Worm (Caenorhabditis elegans) whole organism, L4/young adult: ENCODE data around the gene tnt-3.

ENCODE experiments used
- W03F9.2 ChIP-seq: fragments of 150-350 bp; optimal IDR thresholded peaks from 2 replicates; lab custom pipeline; 2014; ENCODE audit warnings: missing biosample characterization, missing genetic modification characterization
- dao-5 ChIP-seq: sonication (generic microtip); optimal IDR thresholded peaks from 2 replicates; lab custom pipeline; 2016; ENCODE audit warnings: missing genotype, missing genetic modification characterization, moderate library complexity, missing compliant biosample characterization
- him-1 ChIP-seq: sonication (generic microtip); optimal IDR thresholded peaks from 2 replicates; lab custom pipeline; 2016; ENCODE audit warnings: missing genotype, missing genetic modification reagents, missing genetic modification characterization, missing compliant biosample characterization

Gene tnt-3

DNA sequence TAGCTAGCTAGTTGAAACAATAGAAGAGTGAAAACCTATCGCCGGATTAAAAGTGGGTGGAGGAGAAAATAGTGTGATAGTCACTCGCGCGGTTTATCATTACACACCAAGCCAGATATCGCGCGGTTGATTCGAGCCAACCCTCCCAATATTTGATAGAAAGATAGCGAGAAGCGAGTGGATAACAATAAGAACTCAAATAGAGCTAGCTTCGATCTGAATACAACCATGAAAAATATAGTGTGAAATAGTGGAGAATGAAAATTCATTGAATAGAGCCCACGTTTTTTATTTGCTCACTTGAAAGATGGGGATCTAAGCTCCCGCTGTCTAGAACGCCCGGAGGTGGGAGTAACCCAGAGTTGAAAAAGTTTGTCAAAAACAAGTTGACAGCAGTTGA lies at the start of gene tnt-3:
tnt-3 (minus strand) TSS at position 101 of the 400 bp plus-strand sequence.
- TF ChIP-seq dao-5 (tag; lab: Kevin White, UChicago): no peak
- TF ChIP-seq him-1 (tag; lab: Kevin White, UChicago): no peak
- TF ChIP-seq W03F9.2: no peak

DNA sequence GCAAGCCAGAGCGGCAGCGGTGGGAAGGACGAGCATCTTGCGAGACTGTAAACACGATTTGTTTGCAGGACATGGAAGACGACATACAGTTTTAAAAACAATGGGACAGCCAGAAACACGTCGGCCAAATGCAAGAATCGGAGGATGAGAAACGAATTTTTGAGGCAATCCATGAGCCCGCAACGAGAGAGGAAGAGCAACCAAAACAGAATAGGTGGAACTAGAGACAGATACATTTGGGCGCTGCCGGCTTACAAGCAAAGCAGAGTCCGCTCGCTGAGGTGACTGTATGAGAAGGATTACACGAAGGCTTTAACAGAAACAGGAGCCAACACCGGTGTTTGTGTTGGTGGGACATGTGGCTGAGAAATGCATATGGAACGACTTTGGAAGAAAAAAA lies 49.6 kb upstream of the tnt-3 start:
- TF ChIP-seq W03F9.2: no peak
- no peak for TF ChIP-seq dao-5 (tag; lab: Kevin White, UChicago)
- TF ChIP-seq him-1 (tag; lab: Kevin White, UChicago): no peak

DNA sequence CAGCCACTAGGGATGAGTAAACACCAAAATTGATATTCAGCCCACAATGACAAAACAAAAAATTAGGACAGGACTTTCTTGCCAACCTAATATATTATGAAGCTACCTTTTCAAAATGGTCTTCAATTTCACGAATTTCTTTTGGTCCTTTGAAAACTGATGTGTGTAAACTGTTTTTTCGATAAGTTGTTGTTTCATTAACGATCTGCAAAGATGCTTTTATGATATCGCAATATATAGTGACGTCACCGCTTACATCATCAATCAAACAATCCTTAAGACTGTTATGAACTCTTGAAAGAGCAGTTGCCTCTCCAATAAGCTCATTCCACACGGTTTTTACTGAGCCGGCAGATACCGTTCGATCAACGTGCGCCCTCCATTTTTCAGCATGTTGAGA lies 47.2 kb upstream of the tnt-3 start:
- TF ChIP-seq him-1 (tag; lab: Kevin White, UChicago) (no peak), W03F9.2 (no peak), dao-5 (tag; lab: Kevin White, UChicago) (no peak)

DNA sequence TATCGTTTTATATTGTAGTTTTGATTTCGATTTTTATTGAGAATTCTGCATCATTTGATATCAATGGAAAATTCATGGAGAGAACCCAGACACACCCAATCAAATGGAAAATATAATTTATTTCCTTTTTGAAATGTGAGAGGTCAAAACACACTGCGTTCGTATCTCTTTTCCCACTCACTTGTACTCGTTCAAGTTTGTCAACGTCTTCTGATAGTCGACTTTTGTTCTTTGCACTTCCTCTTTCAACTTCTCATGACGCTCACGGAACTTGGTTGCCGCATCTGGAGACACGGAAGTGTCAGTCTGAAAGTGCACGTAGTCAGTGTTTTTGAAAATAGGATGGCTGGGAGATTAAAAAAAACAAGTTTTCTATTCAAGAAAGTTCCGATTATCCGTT lies 45.4 kb upstream of the tnt-3 start:
- no peak for TF ChIP-seq dao-5 (tag; lab: Kevin White, UChicago)
- no peak for TF ChIP-seq him-1 (tag; lab: Kevin White, UChicago)
- no peak for TF ChIP-seq W03F9.2

DNA sequence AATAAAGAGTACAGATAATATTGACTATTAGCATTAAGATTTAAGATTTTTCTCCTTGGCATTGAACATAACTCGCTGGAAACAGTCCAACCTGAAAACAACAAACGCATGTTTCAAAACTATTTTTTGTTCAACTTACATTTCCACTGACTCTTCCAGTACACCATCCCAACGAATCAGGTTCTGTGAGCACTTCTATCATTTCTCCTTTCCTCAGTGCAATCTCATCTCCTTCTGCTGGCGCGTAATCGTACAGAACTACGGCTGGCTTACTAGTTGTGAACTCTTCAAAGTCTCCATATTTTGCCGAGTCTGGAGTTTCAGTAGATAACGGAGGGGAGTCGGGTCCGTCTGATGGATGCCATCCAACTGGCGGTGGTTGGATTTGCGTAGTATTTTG lies 44.3 kb upstream of the tnt-3 start:
- TF ChIP-seq W03F9.2 (no peak), dao-5 (tag; lab: Kevin White, UChicago) (no peak), him-1 (tag; lab: Kevin White, UChicago) (no peak)

DNA sequence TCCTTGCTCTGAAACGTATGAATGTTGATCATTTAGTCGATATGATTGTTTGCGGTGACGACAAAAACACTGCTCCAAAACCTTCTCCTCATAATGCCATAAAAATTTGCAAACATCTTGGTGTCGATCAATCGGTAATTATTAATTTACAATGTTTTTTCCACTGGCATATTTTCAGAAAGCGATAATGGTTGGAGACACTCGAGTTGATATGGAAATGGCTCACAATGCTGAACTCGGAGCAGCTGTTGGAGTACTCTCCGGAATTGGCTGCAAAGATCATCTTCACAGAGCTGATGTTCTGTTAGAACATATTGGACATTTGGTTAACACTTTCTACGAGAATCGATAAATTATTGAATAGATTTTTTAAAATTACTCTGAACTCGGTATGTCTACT lies 43.6 kb upstream of the tnt-3 start:
- TF ChIP-seq him-1 (tag; lab: Kevin White, UChicago) (no peak), W03F9.2 (no peak), dao-5 (tag; lab: Kevin White, UChicago) (no peak)

DNA sequence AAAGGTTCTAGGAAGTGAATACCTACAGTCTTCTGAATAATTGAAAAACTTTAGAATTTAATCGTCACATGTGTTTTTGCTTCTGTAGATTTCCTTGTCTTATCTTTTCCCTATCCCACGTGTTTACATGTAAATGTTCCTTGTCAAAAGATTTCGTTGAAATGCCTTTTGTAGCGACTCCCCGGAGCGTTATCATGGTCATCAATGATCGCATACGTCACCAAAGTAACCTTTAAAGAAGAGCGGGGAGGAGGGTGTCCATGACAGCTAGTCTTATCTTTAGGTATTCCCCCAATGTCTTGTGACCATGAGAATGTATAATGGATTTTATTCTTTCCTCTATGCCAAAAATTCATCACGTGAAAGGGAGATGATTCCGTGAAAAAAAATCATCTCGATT lies 42.0 kb upstream of the tnt-3 start:
- TF ChIP-seq dao-5 (tag; lab: Kevin White, UChicago): no peak
- no peak for TF ChIP-seq him-1 (tag; lab: Kevin White, UChicago)
- no peak for TF ChIP-seq W03F9.2

DNA sequence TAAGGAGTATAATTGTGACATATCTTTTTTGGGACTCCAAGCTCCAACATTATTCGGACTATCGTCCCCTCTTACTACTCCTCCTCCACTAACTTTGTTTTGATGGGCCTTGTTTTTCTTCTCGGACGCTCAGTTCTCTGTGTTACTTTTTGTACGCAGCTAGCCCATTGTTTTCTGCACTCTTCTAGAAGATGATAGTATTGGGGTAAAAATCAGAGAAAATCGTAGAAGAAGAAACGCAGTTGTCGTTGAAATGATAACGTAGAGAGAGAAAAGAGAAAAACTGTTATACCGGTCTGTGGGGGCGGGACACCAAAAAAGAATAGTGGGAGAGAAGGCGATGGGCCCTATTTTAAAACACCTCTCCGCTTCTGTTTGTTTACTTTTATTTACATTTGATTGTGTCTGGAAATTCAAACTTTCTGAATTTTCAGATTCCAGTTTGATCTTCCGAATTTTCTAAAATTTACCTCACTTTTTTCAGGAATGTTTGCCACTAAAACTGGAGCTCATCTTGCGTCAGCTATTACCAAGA lies 40.7 kb upstream of the tnt-3 start, which contains the start of gene F45E1.4:
F45E1.4 (plus strand) TSS at position 485 of the 535 bp plus-strand sequence.
- TF ChIP-seq W03F9.2 (no peak), dao-5 (tag; lab: Kevin White, UChicago) (no peak), him-1 (tag; lab: Kevin White, UChicago) (no peak)

DNA sequence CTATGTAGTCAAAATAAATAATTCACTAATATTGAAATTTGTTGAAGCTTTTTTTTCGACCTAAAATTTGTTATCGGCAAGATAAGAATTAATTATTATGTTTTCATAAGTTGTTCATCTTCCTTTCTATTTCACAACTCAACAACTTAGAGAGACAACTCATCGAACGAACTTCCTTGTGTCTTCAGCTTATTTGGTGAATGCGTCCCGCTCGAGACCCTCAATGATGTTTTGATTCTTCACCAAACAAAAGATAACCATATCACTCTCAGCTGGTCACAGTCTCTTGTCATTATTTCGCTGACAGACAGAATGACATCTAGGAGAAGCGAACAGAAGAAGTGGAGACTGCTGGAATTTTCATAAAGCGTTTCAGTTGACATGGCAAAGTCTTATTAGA lies 39.8 kb upstream of the tnt-3 start:
- TF ChIP-seq W03F9.2 (no peak), dao-5 (tag; lab: Kevin White, UChicago) (no peak), him-1 (tag; lab: Kevin White, UChicago) (no peak)

DNA sequence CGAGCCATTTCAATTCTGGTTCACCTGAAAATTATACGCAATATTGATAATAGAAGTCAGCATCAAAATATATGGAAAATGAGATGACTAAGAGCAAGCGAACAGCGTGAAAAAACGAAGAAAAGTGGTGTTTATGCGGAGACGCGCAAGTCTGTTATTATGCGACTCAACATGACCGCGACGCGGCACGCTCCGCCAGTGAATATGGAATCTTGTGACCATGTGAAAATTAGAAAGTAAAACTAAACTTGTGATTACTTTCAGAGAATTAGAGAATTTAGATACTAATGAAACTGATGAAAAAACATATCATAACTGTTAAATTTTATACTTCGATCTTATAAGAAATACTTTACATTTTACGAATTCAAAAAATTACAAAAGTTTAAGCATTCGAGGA lies 37.1 kb upstream of the tnt-3 start, which contains the start of gene his-71:
his-71 (minus strand) TSS at position 24 of the 400 bp plus-strand sequence.
- TF ChIP-seq dao-5 (tag; lab: Kevin White, UChicago): no peak
- TF ChIP-seq W03F9.2: no peak
- TF ChIP-seq him-1 (tag; lab: Kevin White, UChicago): no peak

DNA sequence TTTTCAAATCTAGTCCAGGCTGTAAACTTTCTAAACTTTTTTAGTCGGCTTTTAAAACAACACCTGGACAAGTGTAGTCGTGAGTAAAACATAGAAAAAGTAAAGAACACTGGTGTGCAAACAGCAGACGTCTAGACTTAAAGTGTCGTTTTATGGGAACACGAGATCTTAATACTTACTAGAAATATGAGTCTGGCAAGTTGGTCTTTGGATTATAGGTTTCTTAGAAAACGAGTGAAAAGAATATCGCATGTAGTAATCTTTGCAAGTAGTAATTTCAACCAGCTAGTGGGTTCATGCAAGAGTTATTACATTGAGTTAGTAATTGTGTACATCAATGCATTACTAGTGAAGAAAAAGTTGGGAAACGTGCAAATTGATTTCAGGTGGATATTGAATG lies 32.6 kb upstream of the tnt-3 start:
- TF ChIP-seq dao-5 (tag; lab: Kevin White, UChicago) (no peak), him-1 (tag; lab: Kevin White, UChicago) (no peak), W03F9.2 (no peak)

DNA sequence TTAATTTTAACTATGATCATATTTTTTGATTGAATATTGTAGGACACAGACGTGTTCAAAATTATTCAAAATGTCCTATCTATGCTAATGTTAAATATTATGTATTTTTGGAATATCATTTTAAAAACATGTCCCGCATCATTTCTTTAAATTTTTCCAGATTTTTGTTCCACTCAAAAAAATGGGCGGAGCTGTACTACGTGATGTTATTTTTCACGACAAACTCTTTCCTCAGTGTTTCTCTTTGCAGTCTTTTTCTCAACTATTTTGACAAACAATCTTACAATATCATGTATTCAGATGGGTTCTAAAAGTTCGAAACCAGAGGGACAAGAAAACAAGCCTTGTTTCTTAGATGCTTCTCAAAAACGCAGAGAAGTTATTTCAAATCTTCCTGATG lies 31.5 kb upstream of the tnt-3 start, which contains the start of gene F45E1.5:
F45E1.5 (plus strand) TSS at position 301 of the 400 bp plus-strand sequence.
- TF ChIP-seq him-1 (tag; lab: Kevin White, UChicago): no peak
- no peak for TF ChIP-seq dao-5 (tag; lab: Kevin White, UChicago)
- TF ChIP-seq W03F9.2: no peak

DNA sequence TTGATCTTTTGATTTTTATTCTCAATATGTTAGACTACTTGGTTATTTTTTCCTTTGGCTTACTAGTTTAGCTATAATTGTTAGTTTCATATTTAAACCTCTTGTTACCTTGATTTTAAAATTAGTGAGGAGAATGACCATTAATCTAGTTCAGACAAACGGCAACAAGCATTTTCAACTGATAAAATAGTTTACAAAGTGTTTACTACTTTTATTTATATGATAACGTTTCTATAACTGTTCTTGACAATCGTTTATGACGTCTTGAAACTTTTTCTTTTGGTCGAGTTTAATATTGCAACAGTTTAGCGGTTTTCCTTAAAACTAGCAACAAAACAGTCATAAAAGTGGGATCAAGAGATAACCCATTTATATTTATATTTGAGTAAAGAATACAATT lies 30.8 kb upstream of the tnt-3 start:
- no peak for TF ChIP-seq W03F9.2
- no peak for TF ChIP-seq him-1 (tag; lab: Kevin White, UChicago)
- TF ChIP-seq dao-5 (tag; lab: Kevin White, UChicago): no peak

DNA sequence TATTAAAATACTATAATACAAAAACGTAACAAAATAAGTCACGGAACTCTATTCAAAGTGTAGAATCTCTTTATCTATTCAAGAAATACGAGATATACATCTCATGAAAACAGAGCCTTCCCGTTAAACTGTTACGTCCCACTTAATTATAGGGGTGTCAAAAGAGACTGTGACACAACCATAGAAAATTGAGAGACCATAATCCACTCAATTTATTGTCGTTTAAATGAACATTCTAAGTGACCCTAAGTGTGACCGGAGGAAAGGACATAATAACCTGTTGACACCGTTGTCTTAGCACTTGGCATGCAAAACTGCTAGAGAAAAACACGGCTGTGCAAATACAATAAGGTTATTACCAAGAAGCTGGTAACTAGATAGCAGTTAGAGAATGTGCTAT lies 23.6 kb upstream of the tnt-3 start:
- no peak for TF ChIP-seq W03F9.2
- TF ChIP-seq him-1 (tag; lab: Kevin White, UChicago): no peak
- TF ChIP-seq dao-5 (tag; lab: Kevin White, UChicago): no peak

DNA sequence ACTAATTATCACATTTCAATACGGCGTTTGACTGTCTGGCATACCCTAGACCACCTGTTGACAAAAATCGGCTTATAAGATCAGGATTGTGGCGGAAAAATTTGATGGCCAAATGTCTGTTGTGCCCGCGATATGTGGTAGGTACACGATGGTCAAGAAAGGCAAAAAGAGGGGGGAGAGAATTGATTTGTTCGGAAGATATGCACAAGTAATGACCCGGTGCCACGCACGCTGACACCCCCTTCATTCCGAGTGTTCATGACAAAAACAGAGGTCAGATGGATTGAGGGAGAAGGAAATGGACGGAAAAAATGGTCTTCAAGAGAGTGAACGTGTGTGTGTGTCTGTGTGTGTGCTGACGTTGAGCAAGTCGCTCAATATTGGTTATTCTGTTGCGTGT lies 20.6 kb upstream of the tnt-3 start:
- TF ChIP-seq W03F9.2: no peak
- no peak for TF ChIP-seq him-1 (tag; lab: Kevin White, UChicago)
- no peak for TF ChIP-seq dao-5 (tag; lab: Kevin White, UChicago)
